Worm (Caenorhabditis elegans) whole organism, L4 larva: ENCODE results near the gene lyst-1.

Experiments
- F37D6.2 ChIP-seq: sonication (generic microtip); optimal IDR thresholded peaks from 2 replicates; lab custom pipeline; 2016; ENCODE audit warnings: mild to moderate bottlenecking, missing genetic modification characterization, missing compliant biosample characterization
- R02D3.7 ChIP-seq: fragments of 150-350 bp; sonication (generic microtip); optimal IDR thresholded peaks from 3 replicates; lab custom pipeline; 2014; ENCODE audit warnings: missing biosample characterization, missing genetic modification characterization
- ceh-28 ChIP-seq: fragments of 150-350 bp; optimal IDR thresholded peaks from 2 replicates; lab custom pipeline; 2014; ENCODE audit warnings: missing biosample characterization, missing genetic modification reagents, missing genetic modification characterization
- dve-1 ChIP-seq: sonication (generic microtip); optimal IDR thresholded peaks from 2 replicates; lab custom pipeline; 2017; ENCODE audit warnings: antibody characterized with exemption, mild to moderate bottlenecking, missing genetic modification characterization, missing compliant biosample characterization; ENCODE audit not compliant: insufficient read depth
- fkh-10 ChIP-seq: fragments of 150-350 bp; optimal IDR thresholded peaks from 2 replicates; lab custom pipeline; 2014; ENCODE audit warnings: missing biosample characterization, missing genetic modification reagents, missing genetic modification characterization
- nhr-111 ChIP-seq: fragments of 200-800 bp; sonication (Bioruptor generic); optimal IDR thresholded peaks from 2 replicates; lab custom pipeline; 2018; ENCODE audit warnings: mild to moderate bottlenecking, missing genetic modification characterization, missing compliant biosample characterization
- nhr-237 ChIP-seq: sonication (generic microtip); optimal IDR thresholded peaks from 2 replicates; lab custom pipeline; 2017; ENCODE audit warnings: missing biosample characterization, missing genetic modification characterization
- skn-1 ChIP-seq: fragments of 150-350 bp; optimal IDR thresholded peaks from 2 replicates; lab custom pipeline; 2014; ENCODE audit warnings: missing biosample characterization, missing genetic modification characterization
- unc-62 ChIP-seq, 3 experiments: fragments of 150-350 bp in 1 of 3; sonication (generic microtip); optimal IDR thresholded peaks in 2 of 3; peaks in 1 of 3; 1 replicate in 1 of 3; 2 replicates in 2 of 3; lab custom pipeline; 2014 to 2017; ENCODE audit warnings: missing biosample characterization in 3 of 3, missing genetic modification characterization in 3 of 3, missing genetic modification reagents in 3 of 3, missing genotype in 1 of 3
- zip-11 ChIP-seq: fragments of 200-800 bp; sonication (Bioruptor generic); IDR thresholded peaks from 2 replicates; pipeline ENCODE4 v1.3.6; 2022; ENCODE audit warnings: missing genetic modification characterization, missing compliant biosample characterization
- ztf-11 ChIP-seq: fragments of 150-350 bp; optimal IDR thresholded peaks from 2 replicates; lab custom pipeline; 2014; ENCODE audit warnings: missing biosample characterization, missing genetic modification characterization

ce11 chrX:12167632-12168377 lies 26.9 kb upstream of the lyst-1 start:
- TF ChIP-seq dve-1 (no peak), fkh-10 (GFP tag; lab: Kevin White, UChicago) (no peak), ztf-11 (tag; lab: Kevin White, UChicago) (no peak), zip-11 (GFP tag; lab: Robert Waterston, UW) (no peak), nhr-237 (tag; lab: Kevin White, UChicago) (no peak), nhr-111 (GFP tag; lab: Kevin White, UChicago) (no peak), F37D6.2 (tag; lab: Kevin White, UChicago) (no peak), ceh-28 (tag; lab: Kevin White, UChicago) (no peak), R02D3.7 (tag; lab: Kevin White, UChicago) (no peak), skn-1 (no peak), unc-62 (GFP tag; optimal IDR thresholded peaks at IDR 0.05 in 1 of 2; lab: Kevin White, UChicago) (peak in 1 of 2 experiments; percentile 72), unc-62 (tag; optimal IDR thresholded peaks at IDR 0.05; lab: Kevin White, UChicago) (no peak)
